Fruit fly (Drosophila melanogaster) whole organism, embryonic: ENCODE results near the gene CG7016.

Source experiments
- Ada2b ChIP-seq: fragments of 200-800 bp; sonication (Bioruptor generic); IDR thresholded peaks from 2 replicates; pipeline ENCODE4 v1.3.6; 2022; ENCODE audit warnings: missing biosample characterization, missing genetic modification characterization
- BtbVII ChIP-seq: fragments of 200-800 bp; sonication (Bioruptor generic); optimal IDR thresholded peaks from 3 replicates; lab custom pipeline; 2017; ENCODE audit warnings: missing biosample characterization, mild to moderate bottlenecking, missing genetic modification characterization
- CG10147 ChIP-seq: fragments of 200-800 bp; sonication (Bioruptor generic); optimal IDR thresholded peaks from 2 replicates; lab custom pipeline; 2019; ENCODE audit warnings: missing biosample characterization, mild to moderate bottlenecking, missing genetic modification characterization, moderate library complexity
- CG10209 ChIP-seq: fragments of 200-800 bp; sonication (Bioruptor generic); optimal IDR thresholded peaks from 3 replicates; lab custom pipeline; 2017; ENCODE audit warnings: missing biosample characterization, mild to moderate bottlenecking, missing genetic modification characterization, missing genetic modification reagents
- CG11093 ChIP-seq: fragments of 200-800 bp; sonication (Bioruptor generic); IDR thresholded peaks from 3 replicates; pipeline ENCODE4 v1.3.6; 2022; ENCODE audit warnings: missing biosample characterization, missing genetic modification characterization
- CG11247 ChIP-seq: fragments of 200-800 bp; sonication (Bioruptor generic); IDR thresholded peaks from 2 replicates; pipeline ENCODE4 v1.3.6; 2022; ENCODE audit warnings: missing biosample characterization, missing genetic modification characterization
- CG12744 ChIP-seq: fragments of 200-800 bp; sonication (Bioruptor generic); optimal IDR thresholded peaks from 2 replicates; lab custom pipeline; 2016; ENCODE audit warnings: missing biosample characterization, missing genetic modification characterization
- CG13775 ChIP-seq: fragments of 200-800 bp; sonication (Bioruptor generic); optimal IDR thresholded peaks from 3 replicates; lab custom pipeline; 2017; ENCODE audit warnings: missing biosample characterization, mild to moderate bottlenecking, missing genetic modification characterization
- CG14667 ChIP-seq: fragments of 200-800 bp; sonication (Bioruptor generic); IDR thresholded peaks from 2 replicates; pipeline ENCODE4 v1.3.6; 2022; ENCODE audit warnings: missing biosample characterization, missing genetic modification characterization
- CG1529 ChIP-seq: fragments of 200-800 bp; sonication (Bioruptor generic); optimal IDR thresholded peaks from 3 replicates; lab custom pipeline; 2018; ENCODE audit warnings: missing biosample characterization, missing genetic modification characterization
- CG15601 ChIP-seq: fragments of 200-800 bp; sonication (Bioruptor generic); optimal IDR thresholded peaks from 3 replicates; lab custom pipeline; 2019; ENCODE audit warnings: missing biosample characterization, mild to moderate bottlenecking, missing genetic modification characterization, moderate library complexity
- CG16863 ChIP-seq: fragments of 200-800 bp; sonication (Bioruptor generic); optimal IDR thresholded peaks from 3 replicates; lab custom pipeline; 2016; ENCODE audit warnings: missing biosample characterization, missing genetic modification characterization
- CG4707 ChIP-seq: fragments of 200-800 bp; sonication (Bioruptor generic); optimal IDR thresholded peaks from 2 replicates; lab custom pipeline; 2018; ENCODE audit warnings: missing biosample characterization, mild to moderate bottlenecking, missing genetic modification characterization, moderate library complexity
- CG5953 ChIP-seq: fragments of 200-800 bp; sonication (Bioruptor generic); IDR thresholded peaks from 2 replicates; pipeline ENCODE4 v1.3.6; 2022; ENCODE audit warnings: missing biosample characterization, missing genetic modification characterization
- CG6175 ChIP-seq: fragments of 200-800 bp; sonication (Bioruptor generic); IDR thresholded peaks from 3 replicates; pipeline ENCODE4 v1.3.6; 2022; ENCODE audit warnings: missing biosample characterization, missing genetic modification characterization
- CG7963 ChIP-seq: fragments of 200-800 bp; sonication (Bioruptor generic); IDR thresholded peaks from 3 replicates; pipeline ENCODE4 v1.3.6; 2022; ENCODE audit warnings: missing biosample characterization, missing genetic modification characterization; ENCODE audit not compliant: partially characterized antibody
- CG7987 ChIP-seq: fragments of 200-800 bp; sonication (Bioruptor generic); optimal IDR thresholded peaks from 2 replicates; lab custom pipeline; 2018; ENCODE audit warnings: missing biosample characterization, mild to moderate bottlenecking, missing genetic modification characterization, moderate library complexity
- CG8290 ChIP-seq, 3 experiments: fragments of 200-800 bp; sonication (Bioruptor generic); optimal IDR thresholded peaks; 2 replicates each; lab custom pipeline; 2016 to 2019; ENCODE audit warnings: missing biosample characterization in 3 of 3, missing genetic modification characterization in 3 of 3, mild to moderate bottlenecking in 2 of 3, moderate library complexity in 1 of 3
- CG9727 ChIP-seq: fragments of 200-800 bp; sonication (Bioruptor generic); optimal IDR thresholded peaks from 3 replicates; lab custom pipeline; 2017; ENCODE audit warnings: missing biosample characterization, mild to moderate bottlenecking, missing genetic modification characterization
- CHES-1-like ChIP-seq: fragments of 200-800 bp; sonication (Bioruptor generic); optimal IDR thresholded peaks from 2 replicates; lab custom pipeline; 2016; ENCODE audit warnings: missing biosample characterization, missing genetic modification characterization
- Dad ChIP-seq: fragments of 200-800 bp; sonication (Bioruptor generic); optimal IDR thresholded peaks from 3 replicates; lab custom pipeline; 2016; ENCODE audit warnings: missing biosample characterization, missing genetic modification characterization
- Deaf1 ChIP-seq: fragments of 200-800 bp; optimal IDR thresholded peaks from 3 replicates; lab custom pipeline; 2019; ENCODE audit warnings: missing biosample characterization, mild to moderate bottlenecking, missing genetic modification characterization, moderate library complexity
- Dek ChIP-seq: fragments of 200-800 bp; sonication (Bioruptor generic); optimal IDR thresholded peaks from 3 replicates; lab custom pipeline; 2019; ENCODE audit warnings: missing biosample characterization, mild to moderate bottlenecking, missing genetic modification characterization, moderate library complexity
- Dip2 ChIP-seq: fragments of 200-800 bp; sonication (Bioruptor generic); IDR thresholded peaks from 2 replicates; pipeline ENCODE4 v1.3.6; 2022; ENCODE audit warnings: missing biosample characterization, missing genetic modification characterization
- Dll ChIP-seq: fragments of 200-800 bp; sonication (Bioruptor generic); IDR thresholded peaks from 4 replicates; pipeline ENCODE4 v1.3.6; 2022; ENCODE audit warnings: missing biosample characterization, missing genetic modification characterization; ENCODE audit not compliant: partially characterized antibody
- Dp ChIP-seq: fragments of 200-800 bp; sonication (Bioruptor generic); optimal IDR thresholded peaks from 2 replicates; lab custom pipeline; 2018; ENCODE audit warnings: missing biosample characterization, mild to moderate bottlenecking, missing genetic modification characterization, moderate library complexity
- Eip74EF ChIP-seq, 2 experiments: fragments of 200-800 bp in 1 of 2; fragments of >200 bp in 1 of 2; sonication (Bioruptor generic) in 1 of 2; optimal IDR thresholded peaks; 2 replicates each; lab custom pipeline; 2017 to 2019; ENCODE audit warnings: missing biosample characterization in 2 of 2, missing genetic modification characterization in 2 of 2, mild to moderate bottlenecking in 1 of 2, moderate library complexity in 1 of 2
- HLH3B ChIP-seq: fragments of 200-800 bp; sonication (Bioruptor generic); IDR thresholded peaks from 2 replicates; pipeline ENCODE4 v1.3.6; 2022; ENCODE audit warnings: missing biosample characterization, missing genetic modification characterization
- HmgZ ChIP-seq: fragments of 200-800 bp; sonication (Bioruptor generic); optimal IDR thresholded peaks from 2 replicates; lab custom pipeline; 2018; ENCODE audit warnings: missing biosample characterization, mild to moderate bottlenecking, missing genetic modification characterization
- MESR4 ChIP-seq: fragments of 200-800 bp; sonication (Bioruptor generic); optimal IDR thresholded peaks from 2 replicates; lab custom pipeline; 2018; ENCODE audit warnings: missing biosample characterization, mild to moderate bottlenecking, missing genetic modification characterization, moderate library complexity
- Med ChIP-seq: fragments of 200-800 bp; sonication (Bioruptor generic); peaks from one replicate; lab custom pipeline; 2016; ENCODE audit warnings: missing biosample characterization, missing genetic modification characterization, mild to moderate bottlenecking, inconsistent platforms, moderate library complexity
- NFAT ChIP-seq: fragments of 200-800 bp; sonication (Bioruptor generic); IDR thresholded peaks from 2 replicates; pipeline ENCODE4 v1.3.6; 2022; ENCODE audit warnings: missing biosample characterization, missing genetic modification characterization
- Six4 ChIP-seq: fragments of 200-800 bp; sonication (Bioruptor generic); optimal IDR thresholded peaks from 2 replicates; lab custom pipeline; 2016; ENCODE audit warnings: missing biosample characterization, missing genetic modification characterization
- Sox100B ChIP-seq: fragments of 200-800 bp; sonication (Bioruptor generic); optimal IDR thresholded peaks from 3 replicates; lab custom pipeline; 2018; ENCODE audit warnings: missing biosample characterization, mild to moderate bottlenecking, missing genetic modification characterization
- Sry-β ChIP-seq: fragments of 200-800 bp; sonication (Bioruptor generic); optimal IDR thresholded peaks from 2 replicates; lab custom pipeline; 2018; ENCODE audit warnings: missing biosample characterization, mild to moderate bottlenecking, missing genetic modification characterization, moderate library complexity
- aop ChIP-seq: fragments of 200-800 bp; sonication (Bioruptor generic); IDR thresholded peaks from 2 replicates; pipeline ENCODE4 v1.3.6; 2022; ENCODE audit warnings: missing biosample characterization, missing genetic modification characterization
- inv ChIP-seq: fragments of 200-800 bp; sonication (Bioruptor generic); IDR thresholded peaks from 2 replicates; pipeline ENCODE4 v1.3.6; 2022; ENCODE audit warnings: missing biosample characterization, missing genetic modification characterization; ENCODE audit not compliant: partially characterized antibody
- kni ChIP-seq: fragments of 200-800 bp; sonication (Bioruptor generic); optimal IDR thresholded peaks from 3 replicates; lab custom pipeline; 2017; ENCODE audit warnings: mild to moderate bottlenecking, missing biosample characterization, missing genetic modification reagents, missing genetic modification characterization
- nmo ChIP-seq: fragments of 200-800 bp; sonication (Bioruptor generic); optimal IDR thresholded peaks from 2 replicates; lab custom pipeline; 2018; ENCODE audit warnings: missing biosample characterization, mild to moderate bottlenecking, missing genetic modification characterization, moderate library complexity
- otp ChIP-seq: fragments of 200-800 bp; sonication (Bioruptor generic); IDR thresholded peaks from 3 replicates; pipeline ENCODE4, ENCODE4 v1.3.6; 2022; ENCODE audit warnings: missing biosample characterization, missing genetic modification characterization
- peb ChIP-seq: fragments of 200-800 bp; sonication (Bioruptor generic); IDR thresholded peaks from 2 replicates; pipeline ENCODE4 v1.3.6; 2022; ENCODE audit warnings: missing biosample characterization, missing genetic modification characterization
- scrt ChIP-seq: fragments of 200-800 bp; sonication (Bioruptor generic); optimal IDR thresholded peaks from 2 replicates; lab custom pipeline; 2018; ENCODE audit warnings: missing biosample characterization, mild to moderate bottlenecking, missing genetic modification characterization, moderate library complexity
- seq ChIP-seq: fragments of 200-800 bp; sonication (Bioruptor generic); IDR thresholded peaks from 2 replicates; pipeline ENCODE4 v1.3.6; 2022; ENCODE audit warnings: missing biosample characterization, missing genetic modification characterization
- slbo ChIP-seq: fragments of 200-800 bp; sonication (Bioruptor generic); IDR thresholded peaks from 2 replicates; pipeline ENCODE4 v1.3.6; 2022; ENCODE audit warnings: missing biosample characterization, missing genetic modification characterization
- sna ChIP-seq: fragments of 200-800 bp; sonication (Bioruptor generic); IDR thresholded peaks from 2 replicates; pipeline ENCODE4 v1.3.6; 2022; ENCODE audit warnings: missing biosample characterization, missing genetic modification characterization; ENCODE audit not compliant: partially characterized antibody
- so ChIP-seq: fragments of 200-800 bp; sonication (Bioruptor generic); IDR thresholded peaks from 3 replicates; pipeline ENCODE4 v1.3.6; 2022; ENCODE audit warnings: missing biosample characterization, missing genetic modification characterization
- tgo ChIP-seq: fragments of 200-800 bp; sonication (Bioruptor generic); IDR thresholded peaks from 3 replicates; pipeline ENCODE4 v1.3.6; 2022; ENCODE audit warnings: missing biosample characterization, missing genetic modification characterization
- vfl ChIP-seq: fragments of 200-800 bp; sonication (Bioruptor generic); optimal IDR thresholded peaks from 2 replicates; lab custom pipeline; 2016; ENCODE audit warnings: missing biosample characterization, missing genetic modification characterization

Gene CG7016

dm6 chr3R:24813637-24814301 lies 49.0 kb upstream of the CG7016 start, which contains the start of the genes lili and CG34150 (continued):
- TF ChIP-seq otp (GFP tag; lab: Robert Waterston, UW) = no peak
- peak; percentile 67 for TF ChIP-seq Dp
- no peak for TF ChIP-seq aop (GFP tag; lab: Robert Waterston, UW)
- TF ChIP-seq CHES-1-like (GFP tag; lab: Kevin White, UChicago) = peak; percentile 80
- peak; percentile 68 for TF ChIP-seq CG16863 (GFP tag; lab: Kevin White, UChicago)
- TF ChIP-seq Sry-β (GFP tag; lab: Kevin White, UChicago) = peak; percentile 27
- no peak for TF ChIP-seq CG4707 (GFP tag; lab: Kevin White, UChicago)
- TF ChIP-seq Dip2 (GFP tag; lab: Robert Waterston, UW) = no peak
- peak; percentile 62 for TF ChIP-seq Dek (tag; lab: Kevin White, UChicago)
- TF ChIP-seq tgo (GFP tag; lab: Robert Waterston, UW) = peak; percentile 72
- TF ChIP-seq Deaf1 (tag; lab: Kevin White, UChicago) = no peak
- TF ChIP-seq Dll (GFP tag; lab: Robert Waterston, UW) = peak; percentile 88
- peak; percentile 64 for TF ChIP-seq HLH3B (GFP tag; lab: Robert Waterston, UW)
- TF ChIP-seq MESR4 (GFP tag; lab: Kevin White, UChicago) = peak; percentile 65
- peak; percentile 70 for TF ChIP-seq scrt (GFP tag; lab: Kevin White, UChicago)
- TF ChIP-seq sna (GFP tag; lab: Robert Waterston, UW) = peak; percentile 72; the same call in 1 of the 2 replicates
- TF ChIP-seq CG10209 (GFP tag; lab: Kevin White, UChicago) = peak; percentile 56
- TF ChIP-seq inv (GFP tag; lab: Robert Waterston, UW) = peak; percentile 73
- TF ChIP-seq CG15601 (tag; lab: Kevin White, UChicago) = peak; percentile 84
- peak; percentile 37; the same call in 1 of the 2 replicates for TF ChIP-seq seq (GFP tag; lab: Robert Waterston, UW)
- peak; percentile 90 for TF ChIP-seq CG8290 (GFP tag; optimal IDR thresholded peaks at IDR 0.05; lab: Kevin White, UChicago)
- peak; percentile 19 to 21 for TF ChIP-seq CG8290 (tag; optimal IDR thresholded peaks at IDR 0.05; lab: Kevin White, UChicago)
- peak; percentile 2 for TF ChIP-seq kni (GFP tag; lab: Kevin White, UChicago)
- TF ChIP-seq Sox100B (GFP tag; lab: Kevin White, UChicago) = no peak
- TF ChIP-seq CG6175 (GFP tag; lab: Robert Waterston, UW) = no peak
- peak; percentile 54; the same call in 1 of the 2 replicates for TF ChIP-seq NFAT (GFP tag; lab: Robert Waterston, UW)
- TF ChIP-seq slbo (GFP tag; lab: Robert Waterston, UW) = peak; percentile 86
- peak; percentile 36 for TF ChIP-seq CG7987
- TF ChIP-seq CG9727 = peak; percentile 72
- TF ChIP-seq CG14667 = 0 out of 2 replicates have a peak, but pooled peaks have one; percentile 26
- peak; percentile 82 for TF ChIP-seq nmo (GFP tag; lab: Kevin White, UChicago)
- peak; percentile 77 for TF ChIP-seq Six4 (GFP tag; lab: Kevin White, UChicago)
- peak; percentile 73 for TF ChIP-seq vfl (GFP tag; lab: Kevin White, UChicago)
- TF ChIP-seq CG11093 (GFP tag; lab: Robert Waterston, UW) = peak; percentile 44; the same call in 1 of the 3 replicates
- peak; percentile 60; the same call in 1 of the 3 replicates for TF ChIP-seq CG7963 (GFP tag; lab: Robert Waterston, UW)
- peak; percentile 96 for TF ChIP-seq Med
- peak; percentile 70 for TF ChIP-seq CG10147 (GFP tag; lab: Kevin White, UChicago)
- peak; percentile 72 for TF ChIP-seq CG12744 (GFP tag; lab: Kevin White, UChicago)
- no peak; the same call in none of the 2 replicates for TF ChIP-seq CG11247 (GFP tag; lab: Robert Waterston, UW)
- peak; percentile 63 for TF ChIP-seq HmgZ (tag; lab: Kevin White, UChicago)
- TF ChIP-seq CG5953 (GFP tag; lab: Robert Waterston, UW) = peak; percentile 33; the same call in 1 of the 2 replicates
- TF ChIP-seq BtbVII (GFP tag; lab: Kevin White, UChicago) = peak; percentile 29
- peak; percentile 72 for TF ChIP-seq CG13775
- peak; percentile 52; the same call in 1 of the 2 replicates for TF ChIP-seq peb (GFP tag; lab: Robert Waterston, UW)
- TF ChIP-seq Ada2b = peak; percentile 63; the same call in 1 of the 2 replicates
- peak; percentile 73 for TF ChIP-seq Dad
- TF ChIP-seq CG1529 = peak; percentile 46
- TF ChIP-seq Eip74EF (GFP tag; optimal IDR thresholded peaks at IDR 0.05; lab: Kevin White, UChicago) = no peak
- TF ChIP-seq so (GFP tag; lab: Robert Waterston, UW) = no peak
